Worm (Caenorhabditis elegans): ENCODE measurements around the gene C52B9.8.

- TF ChIP-seq hlh-12 (tag; optimal IDR thresholded peaks at IDR 0.05) = no peak
- TF ChIP-seq repo-1 (tag; optimal IDR thresholded peaks at IDR 0.05) = no peak
- TF ChIP-seq snpc-4 (GFP tag; optimal IDR thresholded peaks at IDR 0.05) = no peak
- TF ChIP-seq snpc-4 (tag; optimal IDR thresholded peaks at IDR 0.05) = no peak
- no peak for TF ChIP-seq bed-2 (GFP tag; IDR thresholded peaks at IDR 0.05)
- TF ChIP-seq hmg-20 (GFP tag; IDR thresholded peaks at IDR 0.05) = no peak
- no peak for TF ChIP-seq hmg-1.2 (GFP tag; IDR thresholded peaks at IDR 0.05)
- no peak for TF ChIP-seq attf-6 (GFP tag; IDR thresholded peaks at IDR 0.05)
- TF ChIP-seq pha-4 (tag; optimal IDR thresholded peaks at IDR 0.05) = no peak
- no peak for TF ChIP-seq unc-62 (GFP tag; optimal IDR thresholded peaks at IDR 0.05)
- no peak for TF ChIP-seq zim-3 (tag; optimal IDR thresholded peaks at IDR 0.05)
- TF ChIP-seq F49E8.2 (tag; optimal IDR thresholded peaks at IDR 0.05; ENCODE audit: insufficient read depth) = no peak
- no peak for TF ChIP-seq ama-1 (optimal IDR thresholded peaks at IDR 0.05)
- TF ChIP-seq ama-1 (GFP tag; optimal IDR thresholded peaks at IDR 0.05) = no peak
- TF ChIP-seq F10E7.11 (tag; optimal IDR thresholded peaks at IDR 0.05) = no peak
These were observed 25.8 kb downstream of the C52B9.8 start, which contains the start of gene cka-2 for ce11 chrX:4285669-4286174.
